Fruit fly (Drosophila melanogaster) whole organism: ENCODE results near the gene Blos2.

ENCODE experiments used
- CG8478 ChIP-seq: fragments of >200 bp; optimal IDR thresholded peaks from 2 replicates; lab custom pipeline; 2018; ENCODE audit warnings: inconsistent platforms
- Dll ChIP-seq: fragments of >200 bp; optimal IDR thresholded peaks from 2 replicates; lab custom pipeline; 2017
- EcR ChIP-seq, 2 experiments: fragments of >200 bp; optimal IDR thresholded peaks; 2 replicates each; lab custom pipeline; 2017; ENCODE audit warnings: missing biosample characterization in 2 of 2, missing genetic modification characterization in 2 of 2, missing genetic modification reagents in 2 of 2
- pan ChIP-seq: fragments of >200 bp; optimal IDR thresholded peaks from 2 replicates; lab custom pipeline; 2017
- psq ChIP-seq: fragments of >200 bp; optimal IDR thresholded peaks from 2 replicates; lab custom pipeline; 2017
- usp ChIP-seq: fragments of >200 bp; optimal IDR thresholded peaks from 2 replicates; lab custom pipeline; 2017; ENCODE audit warnings: missing biosample characterization, missing genetic modification characterization, mixed read lengths

- no peak for TF ChIP-seq usp (GFP tag; lab: Kevin White, UChicago)
- TF ChIP-seq CG8478 (lab: Kevin White, UChicago): no peak
- TF ChIP-seq pan (lab: Kevin White, UChicago): no peak
- TF ChIP-seq Dll (lab: Kevin White, UChicago): no peak
- TF ChIP-seq psq (lab: Kevin White, UChicago): no peak
- TF ChIP-seq EcR (GFP tag; optimal IDR thresholded peaks at IDR 0.05; lab: Kevin White, UChicago): no peak
These were observed 42.4 kb downstream of the Blos2 start, which contains the start of gene CG32071 for dm6 chr3L:11103773-11104172.
